Worm (Caenorhabditis elegans) whole organism, midembryonic: ENCODE measurements around the gene R07B7.6.

Experiments used
- T22C8.4 ChIP-seq: fragments of 200-800 bp; sonication (Bioruptor generic); IDR thresholded peaks from 2 replicates; pipeline ENCODE4 v1.3.6; 2022; ENCODE audit warnings: missing genetic modification characterization, missing compliant biosample characterization
- cog-1 ChIP-seq: sonication (generic microtip); optimal IDR thresholded peaks from 2 replicates; lab custom pipeline; 2016; ENCODE audit warnings: missing genetic modification characterization, missing compliant biosample characterization
- flt-1 ChIP-seq: fragments of 200-800 bp; sonication (Bioruptor generic); IDR thresholded peaks from 2 replicates; pipeline ENCODE4 v1.3.6; 2022; ENCODE audit warnings: missing genetic modification characterization, missing compliant biosample characterization
- ref-1 ChIP-seq: fragments of 200-800 bp; sonication (Bioruptor generic); conservative IDR thresholded peaks from 2 replicates; pipeline ENCODE4 v1.3.6; 2022; ENCODE audit warnings: missing genetic modification reagents, missing genetic modification characterization, missing compliant biosample characterization
- tab-1 ChIP-seq: fragments of 200-800 bp; sonication (Bioruptor generic); IDR thresholded peaks from 2 replicates; pipeline ENCODE4 v1.3.6; 2022; ENCODE audit warnings: missing genetic modification characterization, missing compliant biosample characterization
- ztf-23 ChIP-seq: fragments of 200-800 bp; sonication (Bioruptor generic); IDR thresholded peaks from 2 replicates; pipeline ENCODE4 v1.3.6; 2022; ENCODE audit warnings: missing genetic modification reagents, missing genetic modification characterization, missing compliant biosample characterization

DNA sequence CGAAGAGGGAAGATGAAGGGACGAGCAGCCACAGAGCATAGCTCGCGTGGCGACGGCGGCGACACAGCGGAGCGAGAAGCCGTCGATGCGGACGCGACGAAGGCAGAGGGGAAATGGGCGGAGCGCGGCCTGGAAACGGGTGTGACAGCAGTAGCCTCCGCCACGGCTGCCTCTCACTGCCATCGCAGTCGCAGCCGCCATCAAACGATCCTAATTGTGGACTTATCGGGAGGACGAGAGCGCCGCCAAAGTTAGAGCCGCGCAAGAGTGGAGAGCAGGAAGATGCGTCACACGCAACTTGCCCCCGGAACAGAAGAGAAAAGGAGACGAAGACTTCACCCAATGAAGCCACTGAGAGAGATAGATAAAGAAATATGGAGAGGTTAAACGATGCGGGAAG, 50.5 kb downstream of the R07B7.6 start:
- no peak for TF ChIP-seq T22C8.4 (GFP tag; lab: Robert Waterston, UW)
- TF ChIP-seq tab-1, result peak; percentile 30; the same call in 1 of the 2 replicates
- TF ChIP-seq flt-1 (GFP tag; lab: Robert Waterston, UW), result no peak
- TF ChIP-seq ref-1 (GFP tag; lab: Robert Waterston, UW), result no peak
- TF ChIP-seq cog-1, result no peak
- no peak for TF ChIP-seq ztf-23
